Fruit fly (Drosophila melanogaster): ENCODE data around the gene beta-PheRS.
A peak's percentile ranks its signal among the peaks of the same experiment; 100 is the strongest.

beta-PheRS gene

DNA sequence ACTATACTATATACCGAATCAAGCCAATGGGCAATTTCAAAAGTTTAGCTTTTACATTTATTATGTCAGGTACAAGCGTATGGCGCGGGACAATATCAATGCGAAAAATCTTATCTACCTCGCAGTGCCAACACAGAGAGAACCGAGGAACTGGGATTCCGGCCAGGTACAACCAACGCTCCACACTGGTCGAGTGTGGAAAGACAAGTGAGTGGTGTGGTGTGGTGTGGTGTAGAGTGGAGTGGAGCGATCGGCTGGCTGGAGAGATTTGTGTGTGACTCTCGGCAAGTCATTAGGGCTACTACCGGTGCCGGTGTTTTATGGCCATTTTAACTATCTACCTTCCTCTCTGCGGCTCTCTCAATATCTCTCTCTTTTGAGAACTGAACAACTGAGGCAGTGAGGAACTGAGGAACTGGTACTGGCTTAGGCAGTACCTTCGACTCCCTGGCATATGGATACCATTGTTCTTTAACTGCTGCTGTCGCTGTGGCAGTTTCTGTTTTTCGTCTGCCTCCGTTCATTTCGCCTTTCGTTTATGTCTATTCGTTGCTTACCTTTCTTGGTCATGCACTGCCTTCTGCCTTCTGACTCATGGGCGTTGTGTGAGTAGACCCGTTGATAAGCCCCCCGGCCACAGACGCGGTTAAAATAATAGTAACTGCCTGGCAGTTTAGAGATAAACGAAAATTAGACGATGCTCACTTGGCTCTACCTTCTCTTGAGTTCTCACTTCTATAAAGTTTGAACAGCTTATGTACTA lies 7.0 kb upstream of the beta-PheRS start (continued):
- TF ChIP-seq Dref (GFP tag; IDR thresholded peaks at IDR 0.05) = peak; percentile 36; the same call in 1 of the 2 replicates
- TF ChIP-seq CG12769 (tag; optimal IDR thresholded peaks at IDR 0.05) = peak; percentile 96
- TF ChIP-seq Ravus (GFP tag; IDR thresholded peaks at IDR 0.05) = peak; percentile 68
- TF ChIP-seq dan (GFP tag; IDR thresholded peaks at IDR 0.05) = peak; percentile 60; the same call in 1 of the 2 replicates
- TF ChIP-seq org-1 (GFP tag; optimal IDR thresholded peaks at IDR 0.05) = peak; percentile 92
- peak; percentile 78 for TF ChIP-seq ac (GFP tag; optimal IDR thresholded peaks at IDR 0.05)
- peak; percentile 72 for TF ChIP-seq CG12744 (GFP tag; optimal IDR thresholded peaks at IDR 0.05)
- peak; percentile 87 for TF ChIP-seq chn (GFP tag; optimal IDR thresholded peaks at IDR 0.05)
- TF ChIP-seq bbx (GFP tag; IDR thresholded peaks at IDR 0.05; ENCODE audit: partially characterized antibody) = 0 out of 2 replicates have a peak, but pooled peaks have one; percentile 41
- TF ChIP-seq z (GFP tag; IDR thresholded peaks at IDR 0.05) = 0 out of 3 replicates have a peak, but pooled peaks have one; percentile 46
- TF ChIP-seq Hsf (GFP tag; optimal IDR thresholded peaks at IDR 0.05) = peak; percentile 92
- peak; percentile 92 for TF ChIP-seq Hmr (GFP tag; optimal IDR thresholded peaks at IDR 0.05)
- TF ChIP-seq ap (GFP tag; IDR thresholded peaks at IDR 0.05) = peak; percentile 70
- TF ChIP-seq rib (GFP tag; IDR thresholded peaks at IDR 0.05) = peak; percentile 79
- TF ChIP-seq cad (GFP tag; optimal IDR thresholded peaks at IDR 0.05) = peak; percentile 91
- TF ChIP-seq CG32767 (GFP tag; IDR thresholded peaks at IDR 0.05) = peak; percentile 83
- peak; percentile 92 for TF ChIP-seq Usf (GFP tag; optimal IDR thresholded peaks at IDR 0.05)
- TF ChIP-seq HHEX (GFP tag; optimal IDR thresholded peaks at IDR 0.05) = peak; percentile 91
- TF ChIP-seq CG2678 (tag; optimal IDR thresholded peaks at IDR 0.05) = peak; percentile 94
- TF ChIP-seq CG3281 (GFP tag; optimal IDR thresholded peaks at IDR 0.05) = peak; percentile 90
- peak; percentile 88 for TF ChIP-seq CG14014 (GFP tag; IDR thresholded peaks at IDR 0.05)
- peak; percentile 60 for TF ChIP-seq toy (GFP tag; IDR thresholded peaks at IDR 0.05)
- peak; percentile 91 for TF ChIP-seq CG12391 (tag; optimal IDR thresholded peaks at IDR 0.05)
- peak; percentile 91 for TF ChIP-seq Antp (GFP tag; optimal IDR thresholded peaks at IDR 0.05)
- peak; percentile 91 for TF ChIP-seq CG10979 (tag; optimal IDR thresholded peaks at IDR 0.05)
- TF ChIP-seq Fer2 (tag; optimal IDR thresholded peaks at IDR 0.05) = peak; percentile 71
- TF ChIP-seq pnt (GFP tag; optimal IDR thresholded peaks at IDR 0.05) = peak; percentile 87
- TF ChIP-seq sd (tag; optimal IDR thresholded peaks at IDR 0.05) = peak; percentile 56
- TF ChIP-seq CG6272 (GFP tag; IDR thresholded peaks at IDR 0.05) = peak; percentile 54
- TF ChIP-seq ttk (GFP tag; IDR thresholded peaks at IDR 0.05) = peak; percentile 74
- peak; percentile 85 for TF ChIP-seq CG30431 (GFP tag; optimal IDR thresholded peaks at IDR 0.05)
- TF ChIP-seq NC2α (GFP tag; optimal IDR thresholded peaks at IDR 0.05) = peak; percentile 63
- TF ChIP-seq row (GFP tag; IDR thresholded peaks at IDR 0.05) = peak; percentile 89
- peak; percentile 85 for TF ChIP-seq crc (GFP tag; optimal IDR thresholded peaks at IDR 0.05)
- no peak for TF ChIP-seq nau (GFP tag; optimal IDR thresholded peaks at IDR 0.05)
- TF ChIP-seq sens (GFP tag) = peak; percentile 98
- TF ChIP-seq CG17359 (tag; optimal IDR thresholded peaks at IDR 0.05) = peak; percentile 90
- TF ChIP-seq tap (tag; optimal IDR thresholded peaks at IDR 0.05) = peak; percentile 89
- TF ChIP-seq Awh (GFP tag; IDR thresholded peaks at IDR 0.05) = peak; percentile 81
- TF ChIP-seq CG1233 (GFP tag; optimal IDR thresholded peaks at IDR 0.05) = peak; percentile 88
- peak; percentile 86 for TF ChIP-seq CG13424 (tag; optimal IDR thresholded peaks at IDR 0.05)
- TF ChIP-seq CG4707 (GFP tag; optimal IDR thresholded peaks at IDR 0.05) = peak; percentile 83
- peak; percentile 67 for TF ChIP-seq sug (tag; optimal IDR thresholded peaks at IDR 0.05)
- TF ChIP-seq gem (tag; optimal IDR thresholded peaks at IDR 0.05) = peak; percentile 93
- peak; percentile 58 for TF ChIP-seq CG4617 (GFP tag; optimal IDR thresholded peaks at IDR 0.05; ENCODE audit: borderline replicate concordance)
- peak; percentile 95 for TF ChIP-seq zfh1 (GFP tag; IDR thresholded peaks at IDR 0.05)
- TF ChIP-seq TFAM (GFP tag; optimal IDR thresholded peaks at IDR 0.05) = peak; percentile 62
- peak; percentile 53 for TF ChIP-seq pros (GFP tag; optimal IDR thresholded peaks at IDR 0.05)
- peak; percentile 87 for TF ChIP-seq lmd (GFP tag; IDR thresholded peaks at IDR 0.05)

Measured in whole organism, embryonic.